Fruit fly (Drosophila melanogaster) whole organism, pupa: ENCODE results near the gene daed.

ENCODE experiments used
- CG10348 ChIP-seq: fragments of 200-800 bp; sonication (Bioruptor generic); IDR thresholded peaks from 2 replicates; pipeline ENCODE4 v1.3.6; 2022; ENCODE audit warnings: missing biosample characterization, missing genetic modification characterization
- CG12605 ChIP-seq: fragments of 200-800 bp; sonication (Bioruptor generic); IDR thresholded peaks from 2 replicates; pipeline ENCODE4 v1.3.6; 2022; ENCODE audit warnings: missing biosample characterization, missing genetic modification characterization
- CG13204 ChIP-seq: fragments of 200-800 bp; sonication (Bioruptor generic); optimal IDR thresholded peaks from 2 replicates; lab custom pipeline; 2018; ENCODE audit warnings: missing biosample characterization, mild to moderate bottlenecking, missing genetic modification characterization, moderate library complexity
- CG14655 ChIP-seq: fragments of 200-800 bp; sonication (Bioruptor generic); optimal IDR thresholded peaks from 3 replicates; lab custom pipeline; 2017; ENCODE audit warnings: mild to moderate bottlenecking, missing biosample characterization, missing genetic modification reagents, missing genetic modification characterization
- CG15710 ChIP-seq: fragments of 200-800 bp; sonication (Bioruptor generic); optimal IDR thresholded peaks from 2 replicates; lab custom pipeline; 2018; ENCODE audit warnings: missing biosample characterization, mild to moderate bottlenecking, missing genetic modification characterization, moderate library complexity
- CG17806 ChIP-seq: fragments of 200-800 bp; sonication (Bioruptor generic); optimal IDR thresholded peaks from 2 replicates; lab custom pipeline; 2018; ENCODE audit warnings: missing biosample characterization, mild to moderate bottlenecking, missing genetic modification characterization, moderate library complexity
- CG32121 ChIP-seq: fragments of 200-800 bp; sonication (Bioruptor generic); IDR thresholded peaks from 2 replicates; pipeline ENCODE4 v1.3.6; 2022; ENCODE audit warnings: missing biosample characterization, missing genetic modification characterization
- CG34367 ChIP-seq: fragments of 200-800 bp; sonication (Bioruptor generic); optimal IDR thresholded peaks from 2 replicates; lab custom pipeline; 2018; ENCODE audit warnings: missing biosample characterization, mild to moderate bottlenecking, missing genetic modification characterization
- CG4496 ChIP-seq: fragments of 200-800 bp; sonication (Bioruptor generic); IDR thresholded peaks from 3 replicates; pipeline ENCODE4 v1.3.6; 2022; ENCODE audit warnings: missing biosample characterization, missing genetic modification characterization
- CG8159 ChIP-seq: fragments of 200-800 bp; sonication (Bioruptor generic); optimal IDR thresholded peaks from 3 replicates; lab custom pipeline; 2018; ENCODE audit warnings: missing biosample characterization, mild to moderate bottlenecking, missing genetic modification characterization, moderate library complexity
- CG8301 ChIP-seq: fragments of 200-800 bp; sonication (Bioruptor generic); optimal IDR thresholded peaks from 2 replicates; lab custom pipeline; 2018; ENCODE audit warnings: missing biosample characterization, mild to moderate bottlenecking, missing genetic modification characterization
- CG9948 ChIP-seq: fragments of 200-800 bp; sonication (Bioruptor generic); optimal IDR thresholded peaks from 2 replicates; lab custom pipeline; 2018; ENCODE audit warnings: missing biosample characterization, mild to moderate bottlenecking, missing genetic modification characterization, moderate library complexity
- D1 ChIP-seq: fragments of 200-800 bp; sonication (Bioruptor generic); optimal IDR thresholded peaks from 2 replicates; lab custom pipeline; 2018; ENCODE audit warnings: missing biosample characterization, mild to moderate bottlenecking, missing genetic modification characterization, moderate library complexity
- EcR ChIP-seq: fragments of 200-800 bp; sonication (Bioruptor generic); optimal IDR thresholded peaks from 3 replicates; lab custom pipeline; 2019; ENCODE audit warnings: missing biosample characterization, missing genetic modification characterization, mild to moderate bottlenecking, moderate library complexity, missing genetic modification reagents
- Ets98B ChIP-seq: fragments of 200-800 bp; sonication (Bioruptor generic); IDR thresholded peaks from 2 replicates; pipeline ENCODE4 v1.3.6; 2022; ENCODE audit warnings: missing biosample characterization, missing genetic modification characterization
- Pif1A ChIP-seq: fragments of 200-800 bp; sonication (Bioruptor generic); optimal IDR thresholded peaks from 3 replicates; lab custom pipeline; 2016; ENCODE audit warnings: missing biosample characterization, missing genetic modification characterization
- Pif1B ChIP-seq: fragments of 200-800 bp; sonication (Bioruptor generic); optimal IDR thresholded peaks from 3 replicates; lab custom pipeline; 2016; ENCODE audit warnings: missing biosample characterization, missing genetic modification characterization
- Snoo ChIP-seq: fragments of 200-800 bp; sonication (Bioruptor generic); optimal IDR thresholded peaks from 3 replicates; lab custom pipeline; 2017; ENCODE audit warnings: missing biosample characterization, mild to moderate bottlenecking, missing genetic modification characterization, inconsistent platforms
- fd96Ca ChIP-seq: fragments of 200-800 bp; sonication (Bioruptor generic); IDR thresholded peaks from 3 replicates; pipeline ENCODE4 v1.3.6; 2022; ENCODE audit warnings: missing biosample characterization, missing genetic modification characterization
- gl ChIP-seq: fragments of 200-800 bp; sonication (Bioruptor generic); optimal IDR thresholded peaks from 2 replicates; lab custom pipeline; 2018; ENCODE audit warnings: missing biosample characterization, mild to moderate bottlenecking, missing genetic modification characterization
- rn ChIP-seq: fragments of 200-800 bp; sonication (Bioruptor generic); IDR thresholded peaks from 2 replicates; pipeline ENCODE4 v1.3.6; 2022; ENCODE audit warnings: missing biosample characterization, missing genetic modification characterization

The daed gene

dm6 chr2L:2199433-2199796 is 16.7 kb downstream of the daed start:
- no peak for TF ChIP-seq CG17806
- no peak for TF ChIP-seq CG15710 (tag; lab: Kevin White, UChicago)
- TF ChIP-seq CG32121 (GFP tag; lab: Robert Waterston, UW) = no peak
- no peak for TF ChIP-seq D1 (tag; lab: Kevin White, UChicago)
- no peak for TF ChIP-seq fd96Ca (GFP tag; lab: Robert Waterston, UW)
- no peak for TF ChIP-seq Pif1B (GFP tag; lab: Kevin White, UChicago)
- TF ChIP-seq, all 21 proteins: peak for 0

dm6 chr2L:2198613-2199432 is 17.3 kb downstream of the daed start:
- TF ChIP-seq Snoo (tag; lab: Kevin White, UChicago) = peak; percentile 98
- TF ChIP-seq CG14655 (GFP tag; lab: Kevin White, UChicago) = peak; percentile 100
- TF ChIP-seq CG17806 = peak; percentile 98
- TF ChIP-seq CG4496 (GFP tag; lab: Robert Waterston, UW) = no peak
- peak; percentile 95 for TF ChIP-seq CG34367 (tag; lab: Kevin White, UChicago)
- peak; percentile 94 for TF ChIP-seq D1 (tag; lab: Kevin White, UChicago)
- no peak for TF ChIP-seq Ets98B (GFP tag; lab: Robert Waterston, UW)
- TF ChIP-seq CG10348 = no peak
- TF ChIP-seq CG15710 (tag; lab: Kevin White, UChicago) = peak; percentile 94
- TF ChIP-seq CG32121 (GFP tag; lab: Robert Waterston, UW) = no peak
- peak; percentile 92 for TF ChIP-seq EcR
- peak; percentile 74 for TF ChIP-seq CG13204 (GFP tag; lab: Kevin White, UChicago)
- peak; percentile 98 for TF ChIP-seq Pif1B (GFP tag; lab: Kevin White, UChicago)
- peak; percentile 95 for TF ChIP-seq CG8159 (tag; lab: Kevin White, UChicago)
- TF ChIP-seq CG9948 = peak; percentile 98
- no peak for TF ChIP-seq fd96Ca (GFP tag; lab: Robert Waterston, UW)
- TF ChIP-seq gl (tag; lab: Kevin White, UChicago) = peak; percentile 95
- peak; percentile 99 for TF ChIP-seq CG8301 (tag; lab: Kevin White, UChicago)
- TF ChIP-seq CG12605 (GFP tag; lab: Robert Waterston, UW) = no peak
- TF ChIP-seq rn (GFP tag; lab: Robert Waterston, UW) = no peak
- peak; percentile 99 for TF ChIP-seq Pif1A (GFP tag; lab: Kevin White, UChicago)

- no peak for TF ChIP-seq CG8301 (tag; lab: Kevin White, UChicago)
- TF ChIP-seq CG34367 (tag; lab: Kevin White, UChicago) = no peak
- TF ChIP-seq Snoo (tag; lab: Kevin White, UChicago) = no peak
- no peak for TF ChIP-seq CG10348
- TF ChIP-seq gl (tag; lab: Kevin White, UChicago) = no peak
- TF ChIP-seq D1 (tag; lab: Kevin White, UChicago) = no peak
- TF ChIP-seq CG8159 (tag; lab: Kevin White, UChicago) = no peak
- no peak for TF ChIP-seq CG4496 (GFP tag; lab: Robert Waterston, UW)
- TF ChIP-seq CG12605 (GFP tag; lab: Robert Waterston, UW) = no peak
- TF ChIP-seq CG14655 (GFP tag; lab: Kevin White, UChicago) = no peak
Observed at dm6 chr2L:2198119-2198494, 18.0 kb downstream of the daed start.

- TF ChIP-seq CG14655 (GFP tag; lab: Kevin White, UChicago) (peak; percentile 28), CG13204 (GFP tag; lab: Kevin White, UChicago) (no peak)
Observed at dm6 chr2L:2197475-2198118, 18.5 kb downstream of the daed start, which contains the start of gene COX7AL2. TSS of gene COX7AL2 (minus strand) at chr2L:2197912.

- TF ChIP-seq CG4496 (GFP tag; lab: Robert Waterston, UW) (no peak), Snoo (tag; lab: Kevin White, UChicago) (peak; percentile 34), CG34367 (tag; lab: Kevin White, UChicago) (no peak), CG12605 (GFP tag; lab: Robert Waterston, UW) (no peak), fd96Ca (GFP tag; lab: Robert Waterston, UW) (no peak), Pif1B (GFP tag; lab: Kevin White, UChicago) (peak; percentile 47), EcR (peak; percentile 100), gl (tag; lab: Kevin White, UChicago) (peak; percentile 30), CG32121 (GFP tag; lab: Robert Waterston, UW) (no peak), D1 (tag; lab: Kevin White, UChicago) (no peak), CG13204 (GFP tag; lab: Kevin White, UChicago) (peak; percentile 56), CG15710 (tag; lab: Kevin White, UChicago) (peak; percentile 12), CG9948 (peak; percentile 36), rn (GFP tag; lab: Robert Waterston, UW) (no peak), CG8301 (tag; lab: Kevin White, UChicago) (peak; percentile 65), Pif1A (GFP tag; lab: Kevin White, UChicago) (peak; percentile 58), Ets98B (GFP tag; lab: Robert Waterston, UW) (no peak), CG14655 (GFP tag; lab: Kevin White, UChicago) (peak; percentile 81), CG8159 (tag; lab: Kevin White, UChicago) (peak; percentile 37), CG17806 (peak; percentile 27), CG10348 (no peak)
Observed at dm6 chr2L:2196590-2197474, 19.3 kb downstream of the daed start.
